Fruit fly (Drosophila melanogaster) whole organism, embryonic: ENCODE data around the gene pasi2.

Source experiments
- Ada2b ChIP-seq: fragments of 200-800 bp; sonication (Bioruptor generic); IDR thresholded peaks from 2 replicates; pipeline ENCODE4 v1.3.6; 2022; ENCODE audit warnings: missing biosample characterization, missing genetic modification characterization
- B-H1 ChIP-seq: fragments of 200-800 bp; sonication (Bioruptor generic); IDR thresholded peaks from 3 replicates; pipeline ENCODE4 v1.3.6; 2022; ENCODE audit warnings: missing biosample characterization, missing genetic modification characterization
- CG10565 ChIP-seq: fragments of 200-800 bp; sonication (Bioruptor generic); optimal IDR thresholded peaks from 3 replicates; lab custom pipeline; 2016; ENCODE audit warnings: missing biosample characterization, mild to moderate bottlenecking, missing genetic modification characterization
- CG11247 ChIP-seq: fragments of 200-800 bp; sonication (Bioruptor generic); IDR thresholded peaks from 2 replicates; pipeline ENCODE4 v1.3.6; 2022; ENCODE audit warnings: missing biosample characterization, missing genetic modification characterization
- CG12659 ChIP-seq: fragments of 200-800 bp; sonication (Bioruptor generic); optimal IDR thresholded peaks from 3 replicates; lab custom pipeline; 2017; ENCODE audit warnings: mild to moderate bottlenecking, missing biosample characterization, missing genetic modification reagents, missing genetic modification characterization
- CG13894 ChIP-seq: fragments of 200-800 bp; sonication (Bioruptor generic); optimal IDR thresholded peaks from 3 replicates; lab custom pipeline; 2018; ENCODE audit warnings: missing biosample characterization, mild to moderate bottlenecking, missing genetic modification characterization, moderate library complexity
- CG15269 ChIP-seq: fragments of 200-800 bp; sonication (Bioruptor generic); optimal IDR thresholded peaks from 2 replicates; lab custom pipeline; 2018; ENCODE audit warnings: missing biosample characterization, mild to moderate bottlenecking, missing genetic modification characterization, moderate library complexity
- CG15514 ChIP-seq: fragments of 200-800 bp; sonication (Bioruptor generic); optimal IDR thresholded peaks from 3 replicates; lab custom pipeline; 2017; ENCODE audit warnings: missing biosample characterization, missing genetic modification characterization, mild to moderate bottlenecking, moderate library complexity, missing genetic modification reagents
- CG15601 ChIP-seq: fragments of 200-800 bp; sonication (Bioruptor generic); optimal IDR thresholded peaks from 3 replicates; lab custom pipeline; 2019; ENCODE audit warnings: missing biosample characterization, mild to moderate bottlenecking, missing genetic modification characterization, moderate library complexity
- CG18619 ChIP-seq: fragments of 200-800 bp; sonication (Bioruptor generic); optimal IDR thresholded peaks from 3 replicates; lab custom pipeline; 2017; ENCODE audit warnings: missing biosample characterization, mild to moderate bottlenecking, missing genetic modification characterization
- CG18764 ChIP-seq: fragments of 200-800 bp; sonication (Bioruptor generic); optimal IDR thresholded peaks from 3 replicates; lab custom pipeline; 2016; ENCODE audit warnings: missing biosample characterization, missing genetic modification characterization
- CG42726 ChIP-seq: fragments of 200-800 bp; sonication (Bioruptor generic); IDR thresholded peaks from 2 replicates; pipeline ENCODE4 v1.3.6; 2022; ENCODE audit warnings: missing biosample characterization, missing genetic modification characterization; ENCODE audit not compliant: partially characterized antibody
- CG4360 ChIP-seq: fragments of 200-800 bp; sonication (Bioruptor generic); IDR thresholded peaks from 2 replicates; pipeline ENCODE4 v1.3.6; 2022; ENCODE audit warnings: missing biosample characterization, missing genetic modification characterization
- CG4854 ChIP-seq: fragments of 200-800 bp; sonication (Bioruptor generic); optimal IDR thresholded peaks from 2 replicates; lab custom pipeline; 2016; ENCODE audit warnings: missing biosample characterization, missing genetic modification characterization, inconsistent platforms
- CG6791 ChIP-seq: fragments of 200-800 bp; sonication (Bioruptor generic); IDR thresholded peaks from 3 replicates; pipeline ENCODE4 v1.3.6; 2022; ENCODE audit warnings: missing biosample characterization, missing genetic modification characterization; ENCODE audit not compliant: partially characterized antibody
- CG7357 ChIP-seq: fragments of 200-800 bp; sonication (Bioruptor generic); IDR thresholded peaks from 3 replicates; pipeline ENCODE4 v1.3.6; 2022; ENCODE audit warnings: missing biosample characterization, missing genetic modification characterization
- CG8359 ChIP-seq: fragments of 200-800 bp; sonication (Bioruptor generic); optimal IDR thresholded peaks from 2 replicates; lab custom pipeline; 2017; ENCODE audit warnings: missing biosample characterization, mild to moderate bottlenecking, missing genetic modification characterization, borderline replicate concordance
- CG9609 ChIP-seq: fragments of 200-800 bp; sonication (Bioruptor generic); optimal IDR thresholded peaks from 3 replicates; lab custom pipeline; 2016; ENCODE audit warnings: missing biosample characterization, missing genetic modification characterization
- CG9932 ChIP-seq: fragments of 200-800 bp; sonication (Bioruptor generic); IDR thresholded peaks from 2 replicates; pipeline ENCODE4 v1.3.6; 2022; ENCODE audit warnings: missing biosample characterization, missing genetic modification characterization
- D19A ChIP-seq: fragments of 200-800 bp; optimal IDR thresholded peaks from 3 replicates; lab custom pipeline; 2019; ENCODE audit warnings: missing biosample characterization, mild to moderate bottlenecking, missing genetic modification characterization, moderate library complexity
- Doc2 ChIP-seq: fragments of 200-800 bp; sonication (Bioruptor generic); IDR thresholded peaks from 2 replicates; pipeline ENCODE4 v1.3.6; 2022; ENCODE audit warnings: missing biosample characterization, missing genetic modification characterization
- Ets65A ChIP-seq: fragments of 200-800 bp; sonication (Bioruptor generic); peaks from one replicate; lab custom pipeline; 2016; ENCODE audit warnings: missing biosample characterization, missing genetic modification characterization
- Gsc ChIP-seq: fragments of 200-800 bp; sonication (Bioruptor generic); IDR thresholded peaks from 2 replicates; pipeline ENCODE4 v1.3.6; 2022; ENCODE audit warnings: missing biosample characterization, missing genetic modification characterization
- MBD-R2 ChIP-seq: fragments of 200-800 bp; sonication (Bioruptor generic); IDR thresholded peaks from 2 replicates; pipeline ENCODE4 v1.3.6; 2022; ENCODE audit warnings: missing biosample characterization, missing genetic modification characterization
- Oli ChIP-seq: fragments of 200-800 bp; sonication (Bioruptor generic); optimal IDR thresholded peaks from 2 replicates; lab custom pipeline; 2018; ENCODE audit warnings: missing biosample characterization, mild to moderate bottlenecking, missing genetic modification characterization, moderate library complexity
- bigmax ChIP-seq: fragments of 200-800 bp; sonication (Bioruptor generic); optimal IDR thresholded peaks from 2 replicates; lab custom pipeline; 2018; ENCODE audit warnings: missing biosample characterization, mild to moderate bottlenecking, missing genetic modification characterization
- bowl ChIP-seq: fragments of 200-800 bp; sonication (Bioruptor generic); IDR thresholded peaks from 2 replicates; pipeline ENCODE4 v1.3.6; 2022; ENCODE audit warnings: missing biosample characterization, missing genetic modification characterization
- cg ChIP-seq: fragments of 200-800 bp; sonication (Bioruptor generic); optimal IDR thresholded peaks from 3 replicates; lab custom pipeline; 2019; ENCODE audit warnings: missing biosample characterization, mild to moderate bottlenecking, missing genetic modification characterization, moderate library complexity
- crp ChIP-seq, 2 experiments: fragments of 200-800 bp; sonication (Bioruptor generic); optimal IDR thresholded peaks; 2 replicates in 1 of 2; 3 replicates in 1 of 2; lab custom pipeline; 2017; ENCODE audit warnings: missing biosample characterization in 2 of 2, missing genetic modification characterization in 2 of 2, mild to moderate bottlenecking in 1 of 2, moderate library complexity in 1 of 2
- danr ChIP-seq: fragments of 200-800 bp; sonication (Bioruptor generic); IDR thresholded peaks from 2 replicates; pipeline ENCODE4 v1.3.6; 2022; ENCODE audit warnings: missing biosample characterization, missing genetic modification characterization
- eyg ChIP-seq: fragments of 200-800 bp; sonication (Bioruptor generic); optimal IDR thresholded peaks from 3 replicates; lab custom pipeline; 2016; ENCODE audit warnings: missing biosample characterization, missing genetic modification characterization
- fd3F ChIP-seq: fragments of 200-800 bp; sonication (Bioruptor generic); optimal IDR thresholded peaks from 2 replicates; lab custom pipeline; 2018; ENCODE audit warnings: missing biosample characterization, mild to moderate bottlenecking, missing genetic modification characterization, moderate library complexity
- gfzf ChIP-seq: fragments of 200-800 bp; sonication (Bioruptor generic); optimal IDR thresholded peaks from 2 replicates; lab custom pipeline; 2016; ENCODE audit warnings: missing biosample characterization, mild to moderate bottlenecking, missing genetic modification characterization, moderate library complexity
- her ChIP-seq: fragments of 200-800 bp; sonication (Bioruptor generic); optimal IDR thresholded peaks from 2 replicates; lab custom pipeline; 2016; ENCODE audit warnings: missing biosample characterization, missing genetic modification characterization
- lab ChIP-seq: fragments of 200-800 bp; sonication (Bioruptor generic); optimal IDR thresholded peaks from 3 replicates; lab custom pipeline; 2017; ENCODE audit warnings: missing biosample characterization, missing genetic modification characterization, mild to moderate bottlenecking, moderate library complexity, missing genetic modification reagents
- nom ChIP-seq: fragments of 200-800 bp; sonication (Bioruptor generic); optimal IDR thresholded peaks from 2 replicates; lab custom pipeline; 2017; ENCODE audit warnings: missing biosample characterization, missing genetic modification characterization, mild to moderate bottlenecking, moderate library complexity, missing genetic modification reagents
- pfk ChIP-seq: fragments of 200-800 bp; sonication (Bioruptor generic); optimal IDR thresholded peaks from 2 replicates; lab custom pipeline; 2018; ENCODE audit warnings: missing biosample characterization, mild to moderate bottlenecking, missing genetic modification characterization, moderate library complexity
- prd ChIP-seq, 3 experiments: fragments of >200 bp in 2 of 3; fragments of 200-800 bp in 1 of 3; sonication (Bioruptor generic) in 1 of 3; optimal IDR thresholded peaks in 2 of 3; IDR thresholded peaks in 1 of 3; 2 replicates in 2 of 3; 3 replicates in 1 of 3; pipeline versions ENCODE4 v1.3.6 to Lab custom; 2017 to 2022; ENCODE audit warnings: missing biosample characterization in 1 of 3, missing genetic modification characterization in 1 of 3
- sna ChIP-seq: fragments of 200-800 bp; sonication (Bioruptor generic); IDR thresholded peaks from 2 replicates; pipeline ENCODE4 v1.3.6; 2022; ENCODE audit warnings: missing biosample characterization, missing genetic modification characterization; ENCODE audit not compliant: partially characterized antibody
- so ChIP-seq: fragments of 200-800 bp; sonication (Bioruptor generic); IDR thresholded peaks from 3 replicates; pipeline ENCODE4 v1.3.6; 2022; ENCODE audit warnings: missing biosample characterization, missing genetic modification characterization
- sob ChIP-seq: fragments of 200-800 bp; sonication (Bioruptor generic); IDR thresholded peaks from 2 replicates; pipeline ENCODE4 v1.3.6; 2022; ENCODE audit warnings: missing biosample characterization, missing genetic modification characterization
- sr ChIP-seq: fragments of 200-800 bp; sonication (Bioruptor generic); IDR thresholded peaks from 3 replicates; pipeline ENCODE4 v1.3.6; 2022; ENCODE audit warnings: missing biosample characterization, missing genetic modification characterization
- stc ChIP-seq: fragments of 200-800 bp; sonication (Bioruptor generic); IDR thresholded peaks from 2 replicates; pipeline ENCODE4 v1.3.6; 2022; ENCODE audit warnings: missing biosample characterization, missing genetic modification characterization
- tna ChIP-seq: fragments of 200-800 bp; sonication (Bioruptor generic); IDR thresholded peaks from 2 replicates; pipeline ENCODE4 v1.3.6; 2022; ENCODE audit warnings: missing biosample characterization, missing genetic modification characterization; ENCODE audit not compliant: partially characterized antibody
- vvl ChIP-seq: fragments of 200-800 bp; sonication (Bioruptor generic); IDR thresholded peaks from 2 replicates; pipeline ENCODE4 v1.3.6; 2022; ENCODE audit warnings: missing biosample characterization, missing genetic modification characterization

The pasi2 gene

DNA sequence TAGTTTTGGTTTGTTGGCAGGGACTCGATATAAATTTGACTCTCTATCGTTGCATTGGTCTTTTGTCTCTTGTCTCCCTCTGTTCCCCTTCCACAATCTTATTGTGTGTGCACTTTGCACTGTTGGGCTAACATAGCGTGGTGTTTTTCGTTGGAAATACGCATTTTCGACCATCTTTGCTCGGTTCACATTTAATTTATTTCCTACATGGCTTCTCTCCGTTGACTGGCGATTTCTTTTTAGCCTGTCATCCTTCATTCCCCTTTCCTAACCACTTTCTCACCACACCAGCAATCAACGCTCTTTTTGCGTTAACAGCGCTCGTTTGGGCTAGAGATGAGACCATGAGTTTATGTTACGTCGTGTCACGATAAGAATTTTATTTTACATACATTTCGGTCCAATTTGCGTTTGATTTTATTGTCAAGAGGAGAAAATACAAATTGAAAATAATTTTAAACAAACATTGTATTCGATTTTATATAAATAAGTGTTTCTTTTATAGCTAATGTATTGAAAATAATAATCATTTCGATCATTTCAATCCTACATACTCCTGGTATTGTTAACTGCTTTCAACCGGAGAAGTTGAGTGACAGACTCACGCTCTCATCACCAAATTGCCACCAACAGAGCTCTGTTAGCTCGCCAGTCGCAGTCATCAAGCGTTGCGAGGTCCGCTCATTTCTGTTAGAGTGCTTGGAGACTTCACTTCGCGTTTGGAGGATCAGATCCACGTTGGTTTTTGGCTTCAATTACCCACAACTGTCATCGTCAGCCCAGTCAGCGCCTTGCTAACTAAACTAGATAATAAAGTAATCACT, 6.4 kb downstream of the pasi2 start (continued):
- TF ChIP-seq sob (peak; percentile 78), crp (GFP tag; optimal IDR thresholded peaks at IDR 0.05; lab: Kevin White, UChicago) (peak in 1 of 2 experiments; percentile 16), Ada2b (peak; percentile 60), CG12659 (peak; percentile 78), eyg (GFP tag; lab: Kevin White, UChicago) (no peak), sr (no peak), prd (optimal IDR thresholded peaks at IDR 0.05; lab: Kevin White, UChicago) (no peak), prd (GFP tag; IDR thresholded peaks at IDR 0.05; lab: Robert Waterston, UW) (peak; percentile 75), CG4360 (GFP tag; lab: Robert Waterston, UW) (no peak), nom (GFP tag; lab: Kevin White, UChicago) (peak; percentile 79), CG13894 (tag; lab: Kevin White, UChicago) (peak; percentile 89), CG18619 (GFP tag; lab: Kevin White, UChicago) (peak; percentile 76), so (GFP tag; lab: Robert Waterston, UW) (peak; percentile 48; the same call in 1 of the 3 replicates)
- TF ChIP-seq, all 482 proteins: peak for 375

DNA sequence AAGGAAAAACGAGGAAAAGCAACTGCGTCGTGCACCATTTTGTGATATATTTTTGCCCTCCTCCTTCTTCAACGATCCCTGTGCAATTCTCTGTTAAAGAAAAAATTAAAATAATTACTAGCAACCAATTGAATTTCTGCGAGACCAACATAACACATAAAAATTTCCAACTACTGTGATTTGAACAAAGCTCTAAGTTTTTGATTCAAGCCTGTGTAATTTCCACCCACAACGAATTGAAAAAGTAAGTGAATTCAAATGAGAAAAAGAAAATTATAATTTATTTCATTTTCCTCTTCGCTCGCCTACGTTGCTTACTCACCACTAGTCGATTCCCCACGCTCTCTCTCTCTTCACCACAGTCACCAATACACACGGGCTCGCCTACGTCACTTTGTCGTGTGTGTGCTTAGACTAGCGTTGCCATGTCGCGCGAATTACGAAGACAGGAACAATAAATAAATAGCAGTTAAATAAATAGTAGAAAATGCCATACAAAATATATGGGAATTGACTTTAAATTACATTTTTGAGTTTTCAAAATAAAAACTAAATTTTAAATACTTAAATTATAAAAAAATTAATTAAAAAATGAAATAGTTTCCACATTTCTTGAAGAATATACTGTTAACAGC, 7.4 kb downstream of the pasi2 start:
- TF ChIP-seq bigmax (GFP tag; lab: Kevin White, UChicago) (peak; percentile 18), her (GFP tag; lab: Kevin White, UChicago) (no peak), CG10565 (no peak), MBD-R2 (GFP tag; lab: Robert Waterston, UW) (no peak), CG12659 (peak; percentile 60), CG15514 (GFP tag; lab: Kevin White, UChicago) (peak; percentile 69), sna (GFP tag; lab: Robert Waterston, UW) (no peak), Ets65A (no peak), CG7357 (GFP tag; lab: Robert Waterston, UW) (0 out of 3 replicates have a peak, but pooled peaks have one; percentile 9), CG4854 (GFP tag; lab: Kevin White, UChicago) (peak; percentile 39), CG8359 (GFP tag; lab: Kevin White, UChicago) (no peak), CG11247 (GFP tag; lab: Robert Waterston, UW) (peak; percentile 47; the same call in 1 of the 2 replicates), Gsc (no peak), CG15269 (tag; lab: Kevin White, UChicago) (peak; percentile 68), CG15601 (tag; lab: Kevin White, UChicago) (peak; percentile 61), fd3F (no peak), tna (GFP tag; lab: Robert Waterston, UW) (no peak), B-H1 (no peak; the same call in 2 of the 3 replicates), CG9609 (no peak), lab (GFP tag; lab: Kevin White, UChicago) (peak; percentile 80), D19A (tag; lab: Kevin White, UChicago) (peak; percentile 67), CG9932 (GFP tag; lab: Robert Waterston, UW) (peak; percentile 11; the same call in 1 of the 2 replicates), stc (GFP tag; lab: Robert Waterston, UW) (peak; percentile 55; the same call in 1 of the 2 replicates), Oli (tag; lab: Kevin White, UChicago) (peak; percentile 11), Doc2 (no peak), bowl (GFP tag; lab: Robert Waterston, UW) (no peak), vvl (peak; percentile 77), danr (GFP tag; lab: Robert Waterston, UW) (no peak), cg (GFP tag; lab: Kevin White, UChicago) (peak; percentile 79), gfzf (GFP tag; lab: Kevin White, UChicago) (no peak), CG6791 (GFP tag; lab: Robert Waterston, UW) (no peak), CG42726 (no peak), pfk (GFP tag; lab: Kevin White, UChicago) (peak; percentile 51), CG18764 (GFP tag; lab: Kevin White, UChicago) (no peak)
